Fruit fly (Drosophila melanogaster): ENCODE data around the gene SdhAL.

DNA sequence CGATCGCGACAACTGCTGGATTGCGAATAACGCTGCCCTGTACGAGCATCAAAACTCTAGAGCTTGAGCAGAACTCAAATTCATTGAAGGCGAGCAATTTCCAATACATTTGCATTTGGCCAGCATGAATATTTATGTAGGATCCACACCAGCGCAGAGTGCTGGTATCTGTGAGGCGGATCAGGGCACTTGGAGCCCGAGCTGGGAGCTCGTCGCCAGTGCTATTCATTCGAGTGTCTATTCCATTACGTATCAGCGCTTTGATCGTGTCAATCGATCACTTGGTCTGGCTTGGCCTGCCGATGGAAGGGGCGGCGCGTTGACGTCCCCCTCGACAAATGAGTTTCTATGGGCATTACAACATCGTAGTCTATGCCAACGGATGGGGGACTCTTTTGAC lies 41.5 kb upstream of the SdhAL start, which contains the start of gene prc:
- TF ChIP-seq EcR (GFP tag; optimal IDR thresholded peaks at IDR 0.05), result no peak
- TF ChIP-seq Dll (optimal IDR thresholded peaks at IDR 0.05), result no peak
